Worm (Caenorhabditis elegans): ENCODE measurements around the gene istr-1.

The istr-1 gene

ce11 chrV:12728062-12728665, 30.5 kb downstream of the istr-1 start, which contains the start of the genes rpl-28 and mrpl-49 (continued):
- peak; percentile 83 for TF ChIP-seq snpc-4 (tag; optimal IDR thresholded peaks at IDR 0.05)
- TF ChIP-seq nhr-21 (tag; optimal IDR thresholded peaks at IDR 0.05), result peak; percentile 75
- TF ChIP-seq unc-55 (GFP tag; optimal IDR thresholded peaks at IDR 0.05), result peak; percentile 98
- no peak for TF ChIP-seq ztf-11 (tag; optimal IDR thresholded peaks at IDR 0.05)
- TF ChIP-seq nhr-23 (tag; optimal IDR thresholded peaks at IDR 0.05), result no peak
- peak; percentile 49 for TF ChIP-seq skn-1 (tag; optimal IDR thresholded peaks at IDR 0.05)
- no peak for TF ChIP-seq Y55F3AM.14 (GFP tag; optimal IDR thresholded peaks at IDR 0.05)
- TF ChIP-seq nhr-129 (tag; optimal IDR thresholded peaks at IDR 0.05), result peak; percentile 89
- TF ChIP-seq ceh-16 (tag; optimal IDR thresholded peaks at IDR 0.05), result peak; percentile 40
- no peak for TF ChIP-seq aly-2 (tag; optimal IDR thresholded peaks at IDR 0.05)
- peak; percentile 78 for TF ChIP-seq sem-4 (tag; optimal IDR thresholded peaks at IDR 0.05)
- TF ChIP-seq ceh-82 (tag; optimal IDR thresholded peaks at IDR 0.05), result peak; percentile 2
- TF ChIP-seq ztf-1 (GFP tag; conservative IDR thresholded peaks at IDR 0.05), result no peak
- peak; percentile 72 for TF ChIP-seq F13H6.1 (tag; optimal IDR thresholded peaks at IDR 0.05)
- TF ChIP-seq peb-1 (tag; optimal IDR thresholded peaks at IDR 0.05), result no peak
- peak in 1 of 2 experiments; percentile 27 for TF ChIP-seq mdl-1 (tag; optimal IDR thresholded peaks at IDR 0.05)
- TF ChIP-seq C34F6.9 (tag; optimal IDR thresholded peaks at IDR 0.05), result peak; percentile 96
- peak; percentile 50 for TF ChIP-seq ama-1 (optimal IDR thresholded peaks at IDR 0.05)
- TF ChIP-seq dmd-4 (tag; optimal IDR thresholded peaks at IDR 0.05), result no peak

ce11 chrV:12729220-12729619, 31.6 kb downstream of the istr-1 start, which contains the start of gene R11D1.10:
R11D1.10 (plus strand) TSS chrV:12729520.
- TF ChIP-seq elt-1 (tag; optimal IDR thresholded peaks at IDR 0.05) (no peak), nhr-6 (tag; optimal IDR thresholded peaks at IDR 0.05) (no peak), unc-62 (GFP tag; optimal IDR thresholded peaks at IDR 0.05) (no peak)

- TF ChIP-seq crh-2 (tag; optimal IDR thresholded peaks at IDR 0.05) (peak; percentile 18), fos-1 (tag; optimal IDR thresholded peaks at IDR 0.05) (peak; percentile 62), sma-9 (GFP tag; optimal IDR thresholded peaks at IDR 0.05) (peak; percentile 46), sma-9 (tag; optimal IDR thresholded peaks at IDR 0.05) (no peak), aly-2 (tag; optimal IDR thresholded peaks at IDR 0.05) (no peak)
Observed at ce11 chrV:12732734-12733133, 35.1 kb downstream of the istr-1 start.

ce11 chrV:12733465-12734248, 36.0 kb downstream of the istr-1 start, which contains the start of the genes dhs-21 and xbx-9:
dhs-21 (minus strand) TSS chrV:12733645.
xbx-9 (plus strand) TSS chrV:12734198.
- TF ChIP-seq sma-3 (GFP tag; optimal IDR thresholded peaks at IDR 0.05), result peak; percentile 11
- TF ChIP-seq nhr-129 (tag; optimal IDR thresholded peaks at IDR 0.05), result peak; percentile 87
- no peak for TF ChIP-seq unc-55 (GFP tag; optimal IDR thresholded peaks at IDR 0.05)
- no peak for TF ChIP-seq gmeb-1 (tag; optimal IDR thresholded peaks at IDR 0.05)
- TF ChIP-seq zag-1 (tag; optimal IDR thresholded peaks at IDR 0.05), result no peak
- TF ChIP-seq ZK546.5 (tag; optimal IDR thresholded peaks at IDR 0.05), result no peak
- peak; percentile 50 for TF ChIP-seq sma-9 (GFP tag; optimal IDR thresholded peaks at IDR 0.05)
- no peak for TF ChIP-seq sma-9 (tag; optimal IDR thresholded peaks at IDR 0.05)
- peak; percentile 59 for TF ChIP-seq fos-1 (tag; optimal IDR thresholded peaks at IDR 0.05)

ce11 chrV:12736166-12736753, 38.6 kb downstream of the istr-1 start, which contains the start of gene cky-1:
cky-1 (plus strand) TSS chrV:12736703.
- TF ChIP-seq nhr-6 (tag; optimal IDR thresholded peaks at IDR 0.05), result no peak
- peak; percentile 71 for TF ChIP-seq peb-1 (tag; optimal IDR thresholded peaks at IDR 0.05)

ce11 chrV:12741684-12742083, 44.0 kb downstream of the istr-1 start, which contains the start of gene hrg-7:
hrg-7 (plus strand) TSS chrV:12742041.
- TF ChIP-seq crh-2 (tag; optimal IDR thresholded peaks at IDR 0.05) (peak; percentile 70), sma-9 (GFP tag; optimal IDR thresholded peaks at IDR 0.05) (peak; percentile 54), sma-9 (tag; optimal IDR thresholded peaks at IDR 0.05) (no peak), ama-1 (optimal IDR thresholded peaks at IDR 0.05) (no peak), fos-1 (tag; optimal IDR thresholded peaks at IDR 0.05) (peak; percentile 82), gmeb-1 (tag; optimal IDR thresholded peaks at IDR 0.05) (peak; percentile 8), nhr-129 (tag; optimal IDR thresholded peaks at IDR 0.05) (peak; percentile 96), F13H6.1 (tag; optimal IDR thresholded peaks at IDR 0.05) (no peak)
